Worm (Caenorhabditis elegans) whole organism, L2 larva: ENCODE data around the gene nhx-6.
"Not testable (repeated sequence)": the region's sequence is repeated elsewhere in the genome, so short reads cannot be mapped to it uniquely, and the experiment has no call there.

Experiments used
- ama-1 ChIP-seq: fragments of 150-350 bp; optimal IDR thresholded peaks from 2 replicates; lab custom pipeline; 2018; ENCODE audit warnings: inconsistent platforms
- nhr-237 ChIP-seq: fragments of 150-350 bp; optimal IDR thresholded peaks from 2 replicates; lab custom pipeline; 2014; ENCODE audit warnings: missing biosample characterization, missing genetic modification characterization
- nhr-6 ChIP-seq: fragments of 150-350 bp; optimal IDR thresholded peaks from 2 replicates; lab custom pipeline; 2014; ENCODE audit warnings: missing biosample characterization, missing genetic modification characterization
- unc-62 ChIP-seq: fragments of 150-350 bp; optimal IDR thresholded peaks from 2 replicates; lab custom pipeline; 2014; ENCODE audit warnings: missing biosample characterization, missing genetic modification reagents, missing genetic modification characterization
- zag-1 ChIP-seq: fragments of 150-350 bp; optimal IDR thresholded peaks from 2 replicates; lab custom pipeline; 2014; ENCODE audit warnings: missing biosample characterization, missing genetic modification characterization

- TF ChIP-seq unc-62 (GFP tag; lab: Kevin White, UChicago); zag-1 (tag; lab: Kevin White, UChicago); ama-1 (lab: Kevin White, UChicago); nhr-237 (tag; lab: Kevin White, UChicago); nhr-6 (tag; lab: Kevin White, UChicago): not testable (repeated sequence)
Observed at ce11 chrII:1659729-1660128, 10.9 kb upstream of the nhx-6 start.
